Comparison of ENCODE assay signal across 1 fruit fly cellular context in the genomic region with DNA sequence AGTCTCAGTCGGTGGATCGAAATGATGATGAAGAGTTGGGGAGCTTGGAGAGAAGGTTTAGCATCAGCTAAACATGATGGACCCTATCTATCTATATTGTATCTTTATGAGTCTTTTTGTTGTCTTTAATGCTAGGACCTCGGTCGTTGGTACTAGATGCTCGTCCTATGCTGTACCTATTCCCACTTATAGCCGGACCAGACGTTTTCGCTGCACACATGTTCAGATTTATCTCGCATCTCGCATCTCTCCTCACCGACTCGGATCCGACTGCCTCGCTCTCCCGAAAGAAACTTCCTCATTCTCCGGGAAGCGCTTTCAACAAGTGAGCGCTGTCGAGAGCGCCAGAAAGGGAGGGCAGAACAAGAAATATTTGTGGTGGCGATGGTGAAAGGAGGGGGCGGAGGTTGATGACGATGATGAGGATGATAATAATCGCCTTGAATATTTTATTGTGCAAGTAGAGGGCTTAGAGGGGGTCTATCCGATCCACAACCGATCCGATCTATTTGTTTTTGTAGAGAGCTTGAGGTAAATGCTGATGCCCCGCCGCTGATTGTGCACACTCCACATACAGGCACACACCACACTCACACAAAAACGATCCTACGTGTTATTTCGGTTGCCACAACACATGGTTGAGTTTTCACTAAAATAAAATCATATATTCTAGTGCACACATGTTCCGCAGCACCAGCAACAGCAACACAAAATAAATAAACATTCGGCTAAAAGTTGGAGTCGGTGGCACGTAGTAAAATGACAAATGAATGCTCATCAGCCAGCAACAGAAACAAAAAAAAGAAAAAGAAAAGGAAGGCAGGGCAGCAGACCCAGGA.
TF ChIP-seq lines count a peak whose summit lies in the region.

No protein-coding gene starts in this region.

TF ChIP-seq in whole organism, embryonic, 481 proteins besides CTCF, POLR2A, EP300 and RAD21 (continued from another document):
- no peak for TF ChIP-seq dysf (GFP tag; IDR thresholded peaks at IDR 0.05; lab: Robert Waterston, UW)
- TF ChIP-seq CG8089 (GFP tag; optimal IDR thresholded peaks at IDR 0.05; lab: Kevin White, UChicago), result no peak
- no peak for TF ChIP-seq dimm (GFP tag; IDR thresholded peaks at IDR 0.05; lab: Robert Waterston, UW)
- peak; percentile 15 for TF ChIP-seq CG2678 (tag; optimal IDR thresholded peaks at IDR 0.05; lab: Kevin White, UChicago)
- TF ChIP-seq CG32532 (GFP tag; IDR thresholded peaks at IDR 0.05; lab: Robert Waterston, UW), result no peak
- TF ChIP-seq NK7.1 (GFP tag; optimal IDR thresholded peaks at IDR 0.05; lab: Kevin White, UChicago), result no peak
- peak; percentile 100 for TF ChIP-seq twi (tag; optimal IDR thresholded peaks at IDR 0.05; lab: Kevin White, UChicago)
- no peak for TF ChIP-seq btn (GFP tag; optimal IDR thresholded peaks at IDR 0.05; lab: Kevin White, UChicago)
- peak; percentile 29 for TF ChIP-seq corto (GFP tag; optimal IDR thresholded peaks at IDR 0.05; lab: Kevin White, UChicago)
- TF ChIP-seq Trl (optimal IDR thresholded peaks at IDR 0.05; lab: Kevin White, UChicago), result peak; percentile 51 to 53
- no peak for TF ChIP-seq Trl (GFP tag; optimal IDR thresholded peaks at IDR 0.05; lab: Kevin White, UChicago)
- TF ChIP-seq cwo (GFP tag; optimal IDR thresholded peaks at IDR 0.05; lab: Kevin White, UChicago), result no peak
- no peak for TF ChIP-seq Neu2 (GFP tag; optimal IDR thresholded peaks at IDR 0.05; lab: Kevin White, UChicago; ENCODE audit: borderline replicate concordance)
- no peak for TF ChIP-seq stc (GFP tag; IDR thresholded peaks at IDR 0.05; lab: Robert Waterston, UW)
- 0 out of 2 replicates have a peak, but pooled peaks have one; percentile 28 for TF ChIP-seq Ptx1 (GFP tag; IDR thresholded peaks at IDR 0.05; lab: Robert Waterston, UW)
- TF ChIP-seq Xrp1 (GFP tag; IDR thresholded peaks at IDR 0.05; lab: Robert Waterston, UW), result peak; percentile 38; the same call in 1 of the 2 replicates
- TF ChIP-seq bsh (GFP tag; optimal IDR thresholded peaks at IDR 0.05; lab: Kevin White, UChicago), result peak in 1 of 2 experiments; percentile 42
- TF ChIP-seq h (optimal IDR thresholded peaks at IDR 0.05; lab: Kevin White, UChicago), result no peak
- TF ChIP-seq Scr (GFP tag; IDR thresholded peaks at IDR 0.05; lab: Robert Waterston, UW; ENCODE audit: partially characterized antibody), result no peak
- TF ChIP-seq Bdp1 (GFP tag; optimal IDR thresholded peaks at IDR 0.05; lab: Kevin White, UChicago), result no peak
- TF ChIP-seq psq (GFP tag; optimal IDR thresholded peaks at IDR 0.05; lab: Kevin White, UChicago), result no peak
- TF ChIP-seq knrl (GFP tag; IDR thresholded peaks at IDR 0.05; lab: Robert Waterston, UW; ENCODE audit: partially characterized antibody), result no peak
- peak; percentile 12 for TF ChIP-seq gem (tag; optimal IDR thresholded peaks at IDR 0.05; lab: Kevin White, UChicago)
- no peak for TF ChIP-seq Sin3A (optimal IDR thresholded peaks at IDR 0.05; lab: Kevin White, UChicago)
- no peak for TF ChIP-seq HLH54F (GFP tag; optimal IDR thresholded peaks at IDR 0.05; lab: Kevin White, UChicago)
- TF ChIP-seq pan (optimal IDR thresholded peaks at IDR 0.05; lab: Kevin White, UChicago), result no peak
- TF ChIP-seq pan (GFP tag; optimal IDR thresholded peaks at IDR 0.05 in 1 of 2, IDR thresholded peaks at IDR 0.05 in 1 of 2), result no peak
- no peak for TF ChIP-seq CG15696 (tag; optimal IDR thresholded peaks at IDR 0.05; lab: Kevin White, UChicago)
- TF ChIP-seq crol (GFP tag; IDR thresholded peaks at IDR 0.05; lab: Robert Waterston, UW), result peak; percentile 88
- no peak for TF ChIP-seq fd3F (GFP tag; optimal IDR thresholded peaks at IDR 0.05; lab: Kevin White, UChicago)
- peak; percentile 26 for TF ChIP-seq CG1603 (tag; optimal IDR thresholded peaks at IDR 0.05; lab: Kevin White, UChicago)
- no peak for TF ChIP-seq CG10321 (GFP tag; IDR thresholded peaks at IDR 0.05; lab: Robert Waterston, UW)
- no peak for TF ChIP-seq Eip74EF (GFP tag; optimal IDR thresholded peaks at IDR 0.05; lab: Kevin White, UChicago)
- no peak for TF ChIP-seq CG6689 (GFP tag; IDR thresholded peaks at IDR 0.05; lab: Robert Waterston, UW)
- TF ChIP-seq pita (GFP tag; optimal IDR thresholded peaks at IDR 0.05; lab: Kevin White, UChicago), result no peak
- no peak; the same call in 1 of the 2 replicates for TF ChIP-seq Adf1 (GFP tag; IDR thresholded peaks at IDR 0.05; lab: Robert Waterston, UW)
- TF ChIP-seq peb (GFP tag; IDR thresholded peaks at IDR 0.05; lab: Robert Waterston, UW), result no peak
- TF ChIP-seq NfI (GFP tag; optimal IDR thresholded peaks at IDR 0.05; lab: Kevin White, UChicago), result no peak
- no peak for TF ChIP-seq ham (GFP tag; IDR thresholded peaks at IDR 0.05; lab: Robert Waterston, UW)
- TF ChIP-seq BtbVII (GFP tag; optimal IDR thresholded peaks at IDR 0.05; lab: Kevin White, UChicago), result no peak
- no peak for TF ChIP-seq CG12104 (GFP tag; optimal IDR thresholded peaks at IDR 0.05; lab: Kevin White, UChicago)
- no peak for TF ChIP-seq CG17186 (GFP tag; optimal IDR thresholded peaks at IDR 0.05; lab: Kevin White, UChicago)
- peak; percentile 28 for TF ChIP-seq CG7839 (tag; optimal IDR thresholded peaks at IDR 0.05; lab: Kevin White, UChicago)
- TF ChIP-seq CG3065 (GFP tag; optimal IDR thresholded peaks at IDR 0.05; lab: Kevin White, UChicago), result no peak
- no peak for TF ChIP-seq CG30403 (GFP tag; optimal IDR thresholded peaks at IDR 0.05; lab: Kevin White, UChicago)
- TF ChIP-seq CG32767 (GFP tag; IDR thresholded peaks at IDR 0.05; lab: Robert Waterston, UW), result no peak
- TF ChIP-seq CG14667 (GFP tag; IDR thresholded peaks at IDR 0.05; lab: Robert Waterston, UW), result no peak
- no peak for TF ChIP-seq nerfin-2 (GFP tag; IDR thresholded peaks at IDR 0.05; lab: Robert Waterston, UW; ENCODE audit: partially characterized antibody)
